Worm (Caenorhabditis elegans) whole organism, L4/young adult: ENCODE data around the gene ZK381.62.

ENCODE experiments used
- W03F9.2 ChIP-seq: fragments of 150-350 bp; optimal IDR thresholded peaks from 2 replicates; lab custom pipeline; 2014; ENCODE audit warnings: missing biosample characterization, missing genetic modification characterization
- him-1 ChIP-seq: sonication (generic microtip); optimal IDR thresholded peaks from 2 replicates; lab custom pipeline; 2016; ENCODE audit warnings: missing genotype, missing genetic modification reagents, missing genetic modification characterization, missing compliant biosample characterization

ce11 chrIV:6965192-6965591, 5.9 kb downstream of the ZK381.62 start, which contains the start of gene ZK381.2:
- no peak for TF ChIP-seq him-1
- TF ChIP-seq W03F9.2 (tag; lab: Kevin White, UChicago): no peak
